Worm (Caenorhabditis elegans) whole organism, late embryonic: ENCODE measurements around the gene Y108F1.5.
"Not testable (repeated sequence)": the region's sequence is repeated elsewhere in the genome, so short reads cannot be mapped to it uniquely, and the experiment has no call there.

Experiments used
- T23F11.4 ChIP-seq: fragments of 200-800 bp; sonication (Bioruptor generic); optimal IDR thresholded peaks from 2 replicates; lab custom pipeline; 2018; ENCODE audit warnings: mild to moderate bottlenecking, missing genetic modification characterization, missing compliant biosample characterization
- ama-1 ChIP-seq: fragments of 150-350 bp; optimal IDR thresholded peaks from 2 replicates; lab custom pipeline; 2014
- pha-4 ChIP-seq: fragments of 150-350 bp; optimal IDR thresholded peaks from 2 replicates; lab custom pipeline; 2018; ENCODE audit warnings: missing biosample characterization, missing genetic modification reagents, missing genetic modification characterization
- ref-2 ChIP-seq: sonication (generic microtip); optimal IDR thresholded peaks from 2 replicates; lab custom pipeline; 2016; ENCODE audit warnings: missing genetic modification characterization, missing compliant biosample characterization
- unc-55 ChIP-seq: sonication (generic microtip); optimal IDR thresholded peaks from 2 replicates; lab custom pipeline; 2017; ENCODE audit warnings: missing biosample characterization, missing genetic modification reagents, missing genetic modification characterization

DNA sequence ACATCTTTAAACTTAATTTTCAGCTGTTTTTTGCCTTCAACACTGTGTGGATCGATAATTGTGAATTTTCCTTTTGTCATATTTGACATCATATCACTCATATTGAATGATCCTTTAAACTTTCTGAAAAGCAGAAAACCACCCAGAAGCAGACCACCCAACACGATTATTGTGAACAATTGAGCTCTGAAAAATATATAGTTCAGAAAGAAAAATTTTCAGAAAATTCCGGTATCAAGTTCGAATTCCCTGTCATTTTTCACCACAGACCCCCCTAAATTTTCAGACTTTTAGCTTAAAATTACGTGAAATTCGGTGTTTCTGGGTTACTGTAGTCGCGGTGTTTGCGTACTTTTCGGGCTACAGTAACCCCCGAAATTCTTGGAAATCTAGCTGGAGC, 12.3 kb upstream of the Y108F1.5 start, which contains the start of gene Y47C4A.1:
- not testable (repeated sequence) for TF ChIP-seq ama-1 (lab: Kevin White, UChicago); unc-55 (GFP tag; lab: Kevin White, UChicago); pha-4 (tag; lab: Kevin White, UChicago); ref-2; T23F11.4
